Fruit fly (Drosophila melanogaster): Measurements from ENCODE around the gene CG5618.

dm6 chr3L:20370013-20370412, 16.8 kb downstream of the CG5618 start, which contains the start of gene CG13247:
- TF ChIP-seq kay (GFP tag; ENCODE audit: borderline replicate concordance) (no peak), CG33017 (tag; optimal IDR thresholded peaks at IDR 0.05) (no peak), toe (GFP tag; optimal IDR thresholded peaks at IDR 0.05) (no peak), CG7045 (GFP tag; optimal IDR thresholded peaks at IDR 0.05) (no peak), CG11617 (GFP tag; optimal IDR thresholded peaks at IDR 0.05) (no peak), Mnt (GFP tag; optimal IDR thresholded peaks at IDR 0.05) (no peak), bab1 (GFP tag; optimal IDR thresholded peaks at IDR 0.05) (no peak), CG1620 (GFP tag; optimal IDR thresholded peaks at IDR 0.05) (no peak), Crg-1 (GFP tag; optimal IDR thresholded peaks at IDR 0.05) (no peak), ovo (GFP tag; optimal IDR thresholded peaks at IDR 0.05) (no peak), CG5204 (GFP tag; optimal IDR thresholded peaks at IDR 0.05) (no peak), CG14711 (tag; optimal IDR thresholded peaks at IDR 0.05) (no peak), pad (GFP tag; optimal IDR thresholded peaks at IDR 0.05) (no peak)

Measured in whole organism, adult.